Fruit fly (Drosophila melanogaster): Measurements from ENCODE around the gene CG13288.

- TF ChIP-seq lola (GFP tag; optimal IDR thresholded peaks at IDR 0.05) (no peak), foxo (GFP tag; optimal IDR thresholded peaks at IDR 0.05) (no peak), fru (GFP tag; optimal IDR thresholded peaks at IDR 0.05) (no peak), sv (GFP tag; optimal IDR thresholded peaks at IDR 0.05) (no peak), pan (optimal IDR thresholded peaks at IDR 0.05) (no peak), CG32264 (GFP tag; optimal IDR thresholded peaks at IDR 0.05) (no peak), Dfd (GFP tag; optimal IDR thresholded peaks at IDR 0.05) (no peak), dmrt93B (GFP tag; optimal IDR thresholded peaks at IDR 0.05) (no peak), Myc (optimal IDR thresholded peaks at IDR 0.05) (no peak), Hr83 (GFP tag; optimal IDR thresholded peaks at IDR 0.05; ENCODE audit: poor library complexity, severe bottlenecking) (no peak), Rel (GFP tag; optimal IDR thresholded peaks at IDR 0.05) (no peak), Rel (tag; optimal IDR thresholded peaks at IDR 0.05) (no peak), Hr78 (GFP tag; optimal IDR thresholded peaks at IDR 0.05) (no peak), Abd-B (GFP tag; optimal IDR thresholded peaks at IDR 0.05) (no peak), tai (GFP tag; optimal IDR thresholded peaks at IDR 0.05) (no peak)
Measured at dm6 chr3L:5897228-5897688, 9.9 kb upstream of the CG13288 start, which contains the start of the genes PolE2 and CG5592.
